Fruit fly (Drosophila melanogaster) whole organism, embryonic: ENCODE results near the gene Hgsnat.

Experiments
- BtbVII ChIP-seq: fragments of 200-800 bp; sonication (Bioruptor generic); optimal IDR thresholded peaks from 3 replicates; lab custom pipeline; 2017; ENCODE audit warnings: missing biosample characterization, mild to moderate bottlenecking, missing genetic modification characterization
- CG31365 ChIP-seq: fragments of 200-800 bp; sonication (Bioruptor generic); optimal IDR thresholded peaks from 2 replicates; lab custom pipeline; 2018; ENCODE audit warnings: missing biosample characterization, mild to moderate bottlenecking, missing genetic modification characterization
- CG7987 ChIP-seq: fragments of 200-800 bp; sonication (Bioruptor generic); optimal IDR thresholded peaks from 2 replicates; lab custom pipeline; 2018; ENCODE audit warnings: missing biosample characterization, mild to moderate bottlenecking, missing genetic modification characterization, moderate library complexity
- NC2α ChIP-seq: fragments of 200-800 bp; sonication (Bioruptor generic); optimal IDR thresholded peaks from 2 replicates; lab custom pipeline; 2016; ENCODE audit warnings: missing biosample characterization, missing genetic modification characterization
- mam ChIP-seq: fragments of 200-800 bp; sonication (Bioruptor generic); optimal IDR thresholded peaks from 3 replicates; lab custom pipeline; 2016; ENCODE audit warnings: missing biosample characterization, missing genetic modification characterization

- TF ChIP-seq CG7987 (GFP tag; lab: Kevin White, UChicago) (no peak), CG31365 (no peak), mam (no peak), NC2α (no peak), BtbVII (GFP tag; lab: Kevin White, UChicago) (no peak)
Measured at dm6 chrX:4875370-4875769, 43.2 kb upstream of the Hgsnat start, which contains the start of gene boil.
